Worm (Caenorhabditis elegans) whole organism, L1 larva: ENCODE measurements around the gene F09C6.10.

ENCODE experiments used
- snpc-4 ChIP-seq: fragments of 150-350 bp; optimal IDR thresholded peaks from 2 replicates; lab custom pipeline; 2014; ENCODE audit warnings: missing biosample characterization, missing genetic modification characterization
- tlp-1 ChIP-seq: fragments of 150-350 bp; optimal IDR thresholded peaks from 2 replicates; lab custom pipeline; 2014; ENCODE audit warnings: missing biosample characterization, missing genetic modification characterization
- ztf-4 ChIP-seq: fragments of 150-350 bp; optimal IDR thresholded peaks from 2 replicates; lab custom pipeline; 2014; ENCODE audit warnings: missing biosample characterization, missing genetic modification characterization

DNA sequence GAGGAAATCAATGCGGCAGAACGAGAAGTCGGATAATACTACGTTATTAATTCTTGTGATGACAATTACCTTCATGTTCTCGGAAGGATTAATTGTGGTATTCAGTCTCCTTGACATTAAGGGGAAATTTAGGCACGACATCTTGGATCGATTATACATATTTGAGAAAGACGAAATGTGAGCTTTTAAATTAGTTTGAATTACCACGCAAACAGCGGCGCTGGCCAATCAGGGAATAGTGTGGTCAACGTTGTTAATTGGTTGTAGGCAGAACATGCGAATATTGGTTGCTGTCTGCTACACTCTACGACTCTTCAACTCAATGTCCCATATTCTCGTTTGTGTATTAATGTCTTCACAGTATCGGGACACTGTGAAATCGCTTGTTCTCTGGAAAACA lies 41.0 kb downstream of the F09C6.10 start, which contains the start of gene F49A5.10:
- TF ChIP-seq ztf-4 (tag; lab: Kevin White, UChicago) (no peak), snpc-4 (tag; lab: Kevin White, UChicago) (no peak), tlp-1 (tag; lab: Kevin White, UChicago) (no peak)
